Worm (Caenorhabditis elegans) whole organism, L4/young adult: ENCODE measurements around the gene far-2.

Experiments used
- W03F9.2 ChIP-seq: fragments of 150-350 bp; optimal IDR thresholded peaks from 2 replicates; lab custom pipeline; 2014; ENCODE audit warnings: missing biosample characterization, missing genetic modification characterization
- dao-5 ChIP-seq: sonication (generic microtip); optimal IDR thresholded peaks from 2 replicates; lab custom pipeline; 2016; ENCODE audit warnings: missing genotype, missing genetic modification characterization, moderate library complexity, missing compliant biosample characterization
- him-1 ChIP-seq: sonication (generic microtip); optimal IDR thresholded peaks from 2 replicates; lab custom pipeline; 2016; ENCODE audit warnings: missing genotype, missing genetic modification reagents, missing genetic modification characterization, missing compliant biosample characterization

DNA sequence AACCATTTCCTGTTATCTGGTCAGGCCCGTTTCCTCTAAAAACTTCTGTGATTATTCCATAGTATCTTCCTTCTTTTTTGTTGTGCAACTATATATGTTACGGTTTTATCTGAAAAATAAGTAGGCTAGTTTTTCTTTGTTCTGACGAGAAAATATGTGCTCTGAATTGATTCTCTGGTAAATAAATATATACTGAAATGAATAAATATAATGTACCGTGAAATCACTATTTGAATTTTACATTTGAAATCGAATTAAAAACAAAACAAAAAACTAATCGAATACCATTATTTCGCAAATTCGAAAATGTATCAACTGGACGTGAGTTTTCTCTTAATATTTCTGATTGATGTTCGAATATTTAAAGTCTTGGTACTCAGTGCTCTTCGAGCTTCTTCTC, 49.0 kb downstream of the far-2 start, which contains the start of gene ZK512.10:
- TF ChIP-seq dao-5 (no peak), W03F9.2 (tag; lab: Kevin White, UChicago) (no peak), him-1 (tag; lab: Kevin White, UChicago) (no peak)
